Worm (Caenorhabditis elegans) whole organism, L4 larva: Measurements from ENCODE around the gene clec-162.
A peak's percentile ranks its signal among the peaks of the same experiment; 100 is the strongest.

ENCODE experiments used
- D1046.2 ChIP-seq: fragments of 200-800 bp; sonication (Bioruptor generic); IDR thresholded peaks from 2 replicates; pipeline ENCODE4 v1.3.6; 2022; ENCODE audit warnings: missing genetic modification characterization, missing compliant biosample characterization
- F37D6.2 ChIP-seq: sonication (generic microtip); optimal IDR thresholded peaks from 2 replicates; lab custom pipeline; 2016; ENCODE audit warnings: mild to moderate bottlenecking, missing genetic modification characterization, missing compliant biosample characterization
- F49E8.2 ChIP-seq: sonication (generic microtip); optimal IDR thresholded peaks from 2 replicates; lab custom pipeline; 2016; ENCODE audit warnings: missing compliant biosample characterization, mild to moderate bottlenecking, missing genetic modification characterization, borderline replicate concordance
- R02D3.7 ChIP-seq: fragments of 150-350 bp; sonication (generic microtip); optimal IDR thresholded peaks from 3 replicates; lab custom pipeline; 2014; ENCODE audit warnings: missing biosample characterization, missing genetic modification characterization
- T20F7.1 ChIP-seq: fragments of 200-800 bp; sonication (Bioruptor generic); optimal IDR thresholded peaks from 2 replicates; lab custom pipeline; 2018; ENCODE audit warnings: mild to moderate bottlenecking, missing genetic modification characterization, missing compliant biosample characterization
- Y48G9A.11 ChIP-seq: fragments of 200-800 bp; sonication (Bioruptor generic); IDR thresholded peaks from 2 replicates; pipeline ENCODE4 v1.3.6; 2022; ENCODE audit warnings: missing genetic modification reagents, missing genetic modification characterization, missing compliant biosample characterization
- Y75B8A.6 ChIP-seq: fragments of 200-800 bp; sonication (Bioruptor generic); IDR thresholded peaks from 2 replicates; pipeline ENCODE4 v1.3.6; 2022; ENCODE audit warnings: missing genetic modification reagents, missing genetic modification characterization, missing compliant biosample characterization
- aha-1 ChIP-seq: fragments of 150-350 bp; peaks from one replicate; lab custom pipeline; 2014; ENCODE audit warnings: missing biosample characterization, missing genetic modification characterization
- aly-2 ChIP-seq: sonication (generic microtip); optimal IDR thresholded peaks from 2 replicates; lab custom pipeline; 2018; ENCODE audit warnings: missing biosample characterization, missing genetic modification characterization
- attf-4 ChIP-seq: sonication (generic microtip); optimal IDR thresholded peaks from 3 replicates; lab custom pipeline; 2017; ENCODE audit warnings: missing biosample characterization, missing genetic modification characterization
- ceh-32 ChIP-seq: sonication (generic microtip); optimal IDR thresholded peaks from 2 replicates; lab custom pipeline; 2016; ENCODE audit warnings: mild to moderate bottlenecking, missing genetic modification characterization, missing compliant biosample characterization; ENCODE audit not compliant: poor library complexity
- ceh-44 ChIP-seq: fragments of 200-800 bp; sonication (Bioruptor generic); IDR thresholded peaks from 2 replicates; pipeline ENCODE4 v1.3.6; 2022; ENCODE audit warnings: missing genetic modification reagents, missing genetic modification characterization, missing compliant biosample characterization
- ceh-62 ChIP-seq: sonication (generic microtip); optimal IDR thresholded peaks from 2 replicates; lab custom pipeline; 2017; ENCODE audit warnings: missing biosample characterization, missing genetic modification characterization
- daf-12 ChIP-seq: fragments of 150-350 bp; optimal IDR thresholded peaks from 2 replicates; lab custom pipeline; 2014; ENCODE audit warnings: missing biosample characterization, missing genetic modification reagents, missing genetic modification characterization
- dpl-1 ChIP-seq: fragments of 150-350 bp; optimal IDR thresholded peaks from 2 replicates; lab custom pipeline; 2014; ENCODE audit warnings: missing biosample characterization, missing genetic modification reagents, missing genetic modification characterization
- duxl-1 ChIP-seq: sonication (generic microtip); optimal IDR thresholded peaks from 2 replicates; lab custom pipeline; 2016; ENCODE audit warnings: mild to moderate bottlenecking, missing genetic modification characterization, moderate library complexity, missing compliant biosample characterization; ENCODE audit not compliant: poor library complexity
- dve-1 ChIP-seq: sonication (generic microtip); optimal IDR thresholded peaks from 2 replicates; lab custom pipeline; 2017; ENCODE audit warnings: antibody characterized with exemption, mild to moderate bottlenecking, missing genetic modification characterization, missing compliant biosample characterization; ENCODE audit not compliant: insufficient read depth
- egl-27 ChIP-seq: sonication (generic microtip); optimal IDR thresholded peaks from 3 replicates; lab custom pipeline; 2017; ENCODE audit warnings: missing biosample characterization, missing genetic modification reagents, missing genetic modification characterization
- egl-43 ChIP-seq: fragments of 200-800 bp; sonication (Bioruptor generic); IDR thresholded peaks from 2 replicates; pipeline ENCODE4 v1.3.6; 2022; ENCODE audit warnings: missing genetic modification reagents, missing genetic modification characterization, missing compliant biosample characterization
- gei-8 ChIP-seq: fragments of 200-800 bp; sonication (Bioruptor generic); optimal IDR thresholded peaks from 2 replicates; lab custom pipeline; 2018; ENCODE audit warnings: mild to moderate bottlenecking, missing genetic modification characterization, missing compliant biosample characterization
- hmg-1.1 ChIP-seq: fragments of 200-800 bp; sonication (Bioruptor generic); IDR thresholded peaks from 2 replicates; pipeline ENCODE4 v1.3.6; 2022; ENCODE audit warnings: missing genetic modification reagents, missing genetic modification characterization, missing compliant biosample characterization
- lin-1 ChIP-seq: fragments of 200-800 bp; sonication (Bioruptor generic); IDR thresholded peaks from 2 replicates; pipeline ENCODE4 v1.3.6; 2022; ENCODE audit warnings: missing genetic modification reagents, missing genetic modification characterization, missing compliant biosample characterization
- lin-13 ChIP-seq: fragments of 150-350 bp; optimal IDR thresholded peaks from 2 replicates; lab custom pipeline; 2014; ENCODE audit warnings: missing biosample characterization, missing genetic modification reagents, missing genetic modification characterization
- lin-39 ChIP-seq: fragments of 150-350 bp; optimal IDR thresholded peaks from 2 replicates; lab custom pipeline; 2014; ENCODE audit warnings: missing biosample characterization, missing genetic modification reagents, missing genetic modification characterization
- lir-3 ChIP-seq: sonication (generic microtip); optimal IDR thresholded peaks from 2 replicates; lab custom pipeline; 2016; ENCODE audit warnings: mild to moderate bottlenecking, missing genetic modification characterization, missing compliant biosample characterization
- madf-9 ChIP-seq: fragments of 200-800 bp; sonication (Bioruptor generic); conservative IDR thresholded peaks from 2 replicates; pipeline ENCODE4 v1.3.6; 2022; ENCODE audit warnings: missing genetic modification reagents, missing genetic modification characterization, missing compliant biosample characterization
- mep-1 ChIP-seq: fragments of 150-350 bp; sonication (generic microtip); optimal IDR thresholded peaks from 3 replicates; lab custom pipeline; 2014; ENCODE audit warnings: missing biosample characterization, missing genetic modification characterization
- nhr-10 ChIP-seq: fragments of 150-350 bp; optimal IDR thresholded peaks from 2 replicates; lab custom pipeline; 2014; ENCODE audit warnings: missing biosample characterization, missing genetic modification characterization
- nhr-111 ChIP-seq: fragments of 200-800 bp; sonication (Bioruptor generic); optimal IDR thresholded peaks from 2 replicates; lab custom pipeline; 2018; ENCODE audit warnings: mild to moderate bottlenecking, missing genetic modification characterization, missing compliant biosample characterization
- nhr-237 ChIP-seq: sonication (generic microtip); optimal IDR thresholded peaks from 2 replicates; lab custom pipeline; 2017; ENCODE audit warnings: missing biosample characterization, missing genetic modification characterization
- nhr-28 ChIP-seq: fragments of 150-350 bp; optimal IDR thresholded peaks from 2 replicates; lab custom pipeline; 2014; ENCODE audit warnings: missing biosample characterization, missing genetic modification characterization
- nhr-42 ChIP-seq: fragments of 200-800 bp; sonication (Bioruptor generic); IDR thresholded peaks from 2 replicates; pipeline ENCODE4 v1.3.6; 2022; ENCODE audit warnings: missing genetic modification characterization, missing compliant biosample characterization
- nhr-48 ChIP-seq: sonication (generic microtip); optimal IDR thresholded peaks from 2 replicates; lab custom pipeline; 2016; ENCODE audit warnings: mild to moderate bottlenecking, missing genetic modification characterization, missing compliant biosample characterization
- nhr-76 ChIP-seq: fragments of 150-350 bp; optimal IDR thresholded peaks from 2 replicates; lab custom pipeline; 2014; ENCODE audit warnings: missing biosample characterization, missing genetic modification characterization
- nhr-77 ChIP-seq: fragments of 150-350 bp; optimal IDR thresholded peaks from 2 replicates; lab custom pipeline; 2014; ENCODE audit warnings: missing biosample characterization, missing genetic modification characterization
- pha-4 ChIP-seq, 2 experiments: fragments of 150-350 bp in 1 of 2; fragments of 200-800 bp in 1 of 2; sonication (Bioruptor generic) in 1 of 2; IDR thresholded peaks in 1 of 2; optimal IDR thresholded peaks in 1 of 2; 2 replicates each; pipeline versions ENCODE4 v1.3.6 to Lab custom; 2014 to 2022; ENCODE audit warnings: missing genetic modification characterization in 2 of 2, missing genetic modification reagents in 2 of 2, missing biosample characterization in 1 of 2, missing compliant biosample characterization in 1 of 2
- php-3 ChIP-seq: fragments of 200-800 bp; sonication (Bioruptor generic); IDR thresholded peaks from 2 replicates; pipeline ENCODE4 v1.3.6; 2022; ENCODE audit warnings: missing genetic modification reagents, missing genetic modification characterization, missing compliant biosample characterization
- pqm-1 ChIP-seq: sonication (generic microtip); optimal IDR thresholded peaks from 2 replicates; lab custom pipeline; 2017; ENCODE audit warnings: missing biosample characterization, missing genetic modification characterization
- rbr-2 ChIP-seq: sonication (generic microtip); optimal IDR thresholded peaks from 2 replicates; lab custom pipeline; 2016; ENCODE audit warnings: missing genotype, missing genetic modification characterization, missing compliant biosample characterization
- saeg-2 ChIP-seq: fragments of 200-800 bp; sonication (Bioruptor generic); IDR thresholded peaks from 2 replicates; pipeline ENCODE4 v1.3.6; 2022; ENCODE audit warnings: missing genetic modification reagents, missing genetic modification characterization, missing compliant biosample characterization
- set-16 ChIP-seq: fragments of 200-800 bp; sonication (Bioruptor generic); IDR thresholded peaks from 2 replicates; pipeline ENCODE4 v1.3.6; 2022; ENCODE audit warnings: missing genetic modification reagents, missing genetic modification characterization, missing compliant biosample characterization
- skn-1 ChIP-seq: fragments of 150-350 bp; optimal IDR thresholded peaks from 2 replicates; lab custom pipeline; 2014; ENCODE audit warnings: missing biosample characterization, missing genetic modification characterization
- tag-97 ChIP-seq: fragments of 200-800 bp; sonication (Bioruptor generic); IDR thresholded peaks from 2 replicates; pipeline ENCODE4 v1.3.6; 2022; ENCODE audit warnings: missing genetic modification characterization, missing compliant biosample characterization
- tra-1 ChIP-seq: fragments of 200-800 bp; sonication (Bioruptor generic); IDR thresholded peaks from 2 replicates; pipeline ENCODE4 v1.3.6; 2022; ENCODE audit warnings: missing genetic modification reagents, missing genetic modification characterization, missing compliant biosample characterization
- unc-39 ChIP-seq: sonication (generic microtip); optimal IDR thresholded peaks from 2 replicates; lab custom pipeline; 2017; ENCODE audit warnings: missing biosample characterization, missing genetic modification characterization
- unc-62 ChIP-seq, 3 experiments: fragments of 150-350 bp in 1 of 3; sonication (generic microtip); optimal IDR thresholded peaks in 2 of 3; peaks in 1 of 3; 1 replicate in 1 of 3; 2 replicates in 2 of 3; lab custom pipeline; 2014 to 2017; ENCODE audit warnings: missing biosample characterization in 3 of 3, missing genetic modification characterization in 3 of 3, missing genetic modification reagents in 3 of 3, missing genotype in 1 of 3
- vab-7 ChIP-seq: fragments of 200-800 bp; sonication (Bioruptor generic); IDR thresholded peaks from 2 replicates; pipeline ENCODE4 v1.3.6; 2022; ENCODE audit warnings: missing genetic modification reagents, missing genetic modification characterization, missing compliant biosample characterization
- zag-1 ChIP-seq: fragments of 150-350 bp; optimal IDR thresholded peaks from 2 replicates; lab custom pipeline; 2014; ENCODE audit warnings: missing biosample characterization, missing genetic modification characterization
- zfp-2 ChIP-seq: sonication (generic microtip); optimal IDR thresholded peaks from 2 replicates; lab custom pipeline; 2016; ENCODE audit warnings: mild to moderate bottlenecking, missing genetic modification characterization, missing compliant biosample characterization
- zip-11 ChIP-seq: fragments of 200-800 bp; sonication (Bioruptor generic); IDR thresholded peaks from 2 replicates; pipeline ENCODE4 v1.3.6; 2022; ENCODE audit warnings: missing genetic modification characterization, missing compliant biosample characterization
- ztf-11 ChIP-seq: fragments of 150-350 bp; optimal IDR thresholded peaks from 2 replicates; lab custom pipeline; 2014; ENCODE audit warnings: missing biosample characterization, missing genetic modification characterization

clec-162 gene

DNA sequence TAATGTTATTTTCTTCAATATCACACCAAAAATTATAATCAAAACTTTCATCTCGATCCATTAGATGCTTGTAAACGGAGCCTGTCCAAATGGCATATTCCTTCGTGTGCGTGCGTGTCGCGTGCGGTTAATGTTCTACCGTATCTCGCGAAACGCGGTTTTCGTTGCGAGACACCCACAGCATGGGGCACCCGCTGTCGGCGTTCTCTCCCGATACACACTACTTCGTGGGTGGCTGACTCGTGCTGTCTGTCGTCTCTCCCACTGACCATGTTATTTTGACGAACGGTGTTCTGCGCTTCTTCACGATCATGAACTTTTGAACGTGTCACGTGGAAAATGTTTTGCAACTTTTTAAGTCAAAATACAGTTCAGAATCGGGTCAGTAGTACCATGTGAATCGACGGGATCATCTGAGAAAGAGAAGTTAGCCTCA lies 40.5 kb upstream of the clec-162 start (continued):
- TF ChIP-seq F37D6.2 (tag; lab: Kevin White, UChicago) = peak; percentile 95
- peak; percentile 93 for TF ChIP-seq nhr-10 (tag; lab: Kevin White, UChicago)
- TF ChIP-seq ztf-11 (tag; lab: Kevin White, UChicago) = no peak
- TF ChIP-seq aly-2 (tag; lab: Kevin White, UChicago) = peak; percentile 36
- TF ChIP-seq unc-62 (GFP tag; optimal IDR thresholded peaks at IDR 0.05 in 1 of 2; lab: Kevin White, UChicago) = peak in 1 of 2 experiments; percentile 100
- no peak for TF ChIP-seq unc-62 (tag; optimal IDR thresholded peaks at IDR 0.05; lab: Kevin White, UChicago)
- TF ChIP-seq nhr-28 = peak; percentile 90
- peak; percentile 98 for TF ChIP-seq lin-1
- peak; percentile 37 for TF ChIP-seq nhr-237 (tag; lab: Kevin White, UChicago)
- TF ChIP-seq egl-43 (GFP tag; lab: Robert Waterston, UW) = peak; percentile 98
- TF ChIP-seq ceh-62 (tag; lab: Kevin White, UChicago) = no peak
- peak; percentile 37 for TF ChIP-seq unc-39 (tag; lab: Kevin White, UChicago)
- peak; percentile 98 for TF ChIP-seq gei-8 (GFP tag; lab: Kevin White, UChicago)
- TF ChIP-seq F49E8.2 = no peak
- TF ChIP-seq mep-1 (tag; lab: Kevin White, UChicago) = peak; percentile 99
- TF ChIP-seq nhr-111 (GFP tag; lab: Kevin White, UChicago) = peak; percentile 99
- TF ChIP-seq rbr-2 = peak; percentile 98
- peak; percentile 77; the same call in 1 of the 2 replicates for TF ChIP-seq ceh-44
- TF ChIP-seq vab-7 (GFP tag; lab: Robert Waterston, UW) = peak; percentile 89
- peak; percentile 95 for TF ChIP-seq Y75B8A.6
- peak; percentile 92 for TF ChIP-seq T20F7.1
- peak; percentile 100 for TF ChIP-seq aha-1 (tag; lab: Kevin White, UChicago)
- peak; percentile 96 for TF ChIP-seq php-3 (GFP tag; lab: Robert Waterston, UW)
- peak; percentile 96 for TF ChIP-seq tra-1 (GFP tag; lab: Robert Waterston, UW)
- TF ChIP-seq pha-4 (GFP tag; IDR thresholded peaks at IDR 0.05; lab: Robert Waterston, UW) = peak; percentile 98
- TF ChIP-seq pha-4 (tag; optimal IDR thresholded peaks at IDR 0.05; lab: Kevin White, UChicago) = no peak
- TF ChIP-seq lir-3 (tag; lab: Kevin White, UChicago) = peak; percentile 49
- TF ChIP-seq nhr-77 (tag; lab: Kevin White, UChicago) = peak; percentile 97
- TF ChIP-seq ceh-32 (tag; lab: Kevin White, UChicago) = peak; percentile 75
- TF ChIP-seq D1046.2 (GFP tag; lab: Robert Waterston, UW) = peak; percentile 93
- peak; percentile 96 for TF ChIP-seq duxl-1 (tag; lab: Kevin White, UChicago)
- peak; percentile 78 for TF ChIP-seq lin-39 (tag; lab: Kevin White, UChicago)
- TF ChIP-seq nhr-76 = peak; percentile 74
- peak; percentile 80 for TF ChIP-seq zag-1
- TF ChIP-seq madf-9 (GFP tag; lab: Robert Waterston, UW) = peak; percentile 92
- TF ChIP-seq zip-11 (GFP tag; lab: Robert Waterston, UW) = peak; percentile 48; the same call in 1 of the 2 replicates
- no peak for TF ChIP-seq R02D3.7 (tag; lab: Kevin White, UChicago)
- TF ChIP-seq daf-12 = no peak
- peak; percentile 86 for TF ChIP-seq dpl-1 (GFP tag; lab: Kevin White, UChicago)
- TF ChIP-seq zfp-2 (tag; lab: Kevin White, UChicago) = peak; percentile 92
- peak; percentile 97 for TF ChIP-seq nhr-42 (GFP tag; lab: Robert Waterston, UW)
- TF ChIP-seq lin-13 (GFP tag; lab: Kevin White, UChicago) = peak; percentile 91
- peak; percentile 71 for TF ChIP-seq skn-1 (tag; lab: Kevin White, UChicago)
- TF ChIP-seq egl-27 (tag; lab: Kevin White, UChicago) = peak; percentile 19
- TF ChIP-seq Y48G9A.11 = peak; percentile 63; the same call in 1 of the 2 replicates
- 0 out of 2 replicates have a peak, but pooled peaks have one; percentile 66 for TF ChIP-seq tag-97
- TF ChIP-seq attf-4 (tag; lab: Kevin White, UChicago) = no peak
- peak; percentile 96 for TF ChIP-seq nhr-48 (tag; lab: Kevin White, UChicago)
- peak; percentile 91 for TF ChIP-seq set-16
- peak; percentile 99 for TF ChIP-seq saeg-2
- TF ChIP-seq pqm-1 (tag; lab: Kevin White, UChicago) = peak; percentile 33
- TF ChIP-seq hmg-1.1 (GFP tag; lab: Robert Waterston, UW) = peak; percentile 99
- peak; percentile 99 for TF ChIP-seq dve-1
